Fruit fly (Drosophila melanogaster) whole organism, adult: Measurements from ENCODE around the gene CG11560.

ENCODE experiments used
- CG11617 ChIP-seq: fragments of 200-800 bp; sonication (Bioruptor generic); optimal IDR thresholded peaks from 2 replicates; lab custom pipeline; 2017; ENCODE audit warnings: mild to moderate bottlenecking, missing biosample characterization, missing genetic modification reagents, missing genetic modification characterization
- CG12768 ChIP-seq: fragments of 200-800 bp; sonication (Bioruptor generic); optimal IDR thresholded peaks from 2 replicates; lab custom pipeline; 2017; ENCODE audit warnings: missing biosample characterization, missing genetic modification characterization, mild to moderate bottlenecking, moderate library complexity, missing genetic modification reagents
- CG1620 ChIP-seq: fragments of 200-800 bp; sonication (Bioruptor generic); optimal IDR thresholded peaks from 2 replicates; lab custom pipeline; 2016; ENCODE audit warnings: missing biosample characterization, missing genetic modification characterization
- CG33017 ChIP-seq: fragments of 200-800 bp; sonication (Bioruptor generic); optimal IDR thresholded peaks from 2 replicates; lab custom pipeline; 2018; ENCODE audit warnings: missing biosample characterization, mild to moderate bottlenecking, missing genetic modification characterization, moderate library complexity
- CG5204 ChIP-seq: fragments of 200-800 bp; sonication (Bioruptor generic); optimal IDR thresholded peaks from 2 replicates; lab custom pipeline; 2016; ENCODE audit warnings: missing biosample characterization, missing genetic modification characterization
- CG7045 ChIP-seq: fragments of 200-800 bp; sonication (Bioruptor generic); optimal IDR thresholded peaks from 2 replicates; lab custom pipeline; 2017; ENCODE audit warnings: missing biosample characterization, mild to moderate bottlenecking, missing genetic modification characterization
- CG7101 ChIP-seq: fragments of 200-800 bp; sonication (Bioruptor generic); optimal IDR thresholded peaks from 2 replicates; lab custom pipeline; 2018; ENCODE audit warnings: missing biosample characterization, mild to moderate bottlenecking, missing genetic modification characterization, moderate library complexity
- Hr96 ChIP-seq: fragments of 200-800 bp; sonication (Bioruptor generic); optimal IDR thresholded peaks from 2 replicates; lab custom pipeline; 2016; ENCODE audit warnings: missing biosample characterization, missing genetic modification characterization
- cic ChIP-seq: fragments of 200-800 bp; sonication (Bioruptor generic); optimal IDR thresholded peaks from 2 replicates; lab custom pipeline; 2017; ENCODE audit warnings: missing biosample characterization, mild to moderate bottlenecking, missing genetic modification characterization, moderate library complexity
- pad ChIP-seq: fragments of 200-800 bp; sonication (Bioruptor generic); optimal IDR thresholded peaks from 3 replicates; lab custom pipeline; 2017; ENCODE audit warnings: missing biosample characterization, missing genetic modification characterization, mild to moderate bottlenecking, moderate library complexity, missing genetic modification reagents
- toe ChIP-seq: fragments of 200-800 bp; sonication (Bioruptor generic); optimal IDR thresholded peaks from 2 replicates; lab custom pipeline; 2016; ENCODE audit warnings: missing biosample characterization, missing genetic modification characterization

- TF ChIP-seq CG11617 (no peak), CG5204 (GFP tag; lab: Kevin White, UChicago) (no peak), CG33017 (tag; lab: Kevin White, UChicago) (no peak), CG7045 (GFP tag; lab: Kevin White, UChicago) (no peak), Hr96 (no peak), CG12768 (GFP tag; lab: Kevin White, UChicago) (no peak), cic (no peak), pad (GFP tag; lab: Kevin White, UChicago) (no peak), CG1620 (GFP tag; lab: Kevin White, UChicago) (no peak), CG7101 (tag; lab: Kevin White, UChicago) (no peak), toe (GFP tag; lab: Kevin White, UChicago) (no peak)
Observed at dm6 chr3L:12096799-12097662, 22.8 kb upstream of the CG11560 start.
